Worm (Caenorhabditis elegans) whole organism, L4 larva: ENCODE data around the gene srz-94.
A peak's percentile ranks its signal among the peaks of the same experiment; 100 is the strongest.

ENCODE experiments used
- F44E2.7 ChIP-seq: fragments of 200-800 bp; sonication (Bioruptor generic); IDR thresholded peaks from 2 replicates; pipeline ENCODE4 v2.1.2; 2022; ENCODE audit warnings: missing genetic modification characterization, missing compliant biosample characterization
- T20F7.1 ChIP-seq: fragments of 200-800 bp; sonication (Bioruptor generic); optimal IDR thresholded peaks from 2 replicates; lab custom pipeline; 2018; ENCODE audit warnings: mild to moderate bottlenecking, missing genetic modification characterization, missing compliant biosample characterization
- Y75B8A.6 ChIP-seq: fragments of 200-800 bp; sonication (Bioruptor generic); IDR thresholded peaks from 2 replicates; pipeline ENCODE4 v1.3.6; 2022; ENCODE audit warnings: missing genetic modification reagents, missing genetic modification characterization, missing compliant biosample characterization
- ZK546.5 ChIP-seq, 2 experiments: sonication (generic microtip); optimal IDR thresholded peaks; 2 replicates each; lab custom pipeline; 2017; ENCODE audit warnings: missing biosample characterization in 2 of 2, missing genetic modification characterization in 2 of 2
- aly-2 ChIP-seq: sonication (generic microtip); optimal IDR thresholded peaks from 2 replicates; lab custom pipeline; 2018; ENCODE audit warnings: missing biosample characterization, missing genetic modification characterization
- arid-1 ChIP-seq: fragments of 200-800 bp; sonication (Bioruptor generic); conservative IDR thresholded peaks from 2 replicates; pipeline ENCODE4 v1.3.6; 2022; ENCODE audit warnings: missing genetic modification reagents, missing genetic modification characterization, missing compliant biosample characterization
- attf-4 ChIP-seq: sonication (generic microtip); optimal IDR thresholded peaks from 3 replicates; lab custom pipeline; 2017; ENCODE audit warnings: missing biosample characterization, missing genetic modification characterization
- ceh-20 ChIP-seq: fragments of 200-800 bp; sonication (Bioruptor generic); IDR thresholded peaks from 2 replicates; pipeline ENCODE4 v1.3.6; 2022; ENCODE audit warnings: missing genetic modification reagents, missing genetic modification characterization, missing compliant biosample characterization
- ceh-32 ChIP-seq: sonication (generic microtip); optimal IDR thresholded peaks from 2 replicates; lab custom pipeline; 2016; ENCODE audit warnings: mild to moderate bottlenecking, missing genetic modification characterization, missing compliant biosample characterization; ENCODE audit not compliant: poor library complexity
- ces-1 ChIP-seq: fragments of 150-350 bp; sonication (generic microtip); optimal IDR thresholded peaks from 4 replicates; lab custom pipeline; 2014; ENCODE audit warnings: missing biosample characterization, missing genetic modification reagents, missing genetic modification characterization
- daf-19 ChIP-seq: fragments of 200-800 bp; sonication (Bioruptor generic); conservative IDR thresholded peaks from 2 replicates; pipeline ENCODE4 v1.3.6; 2022; ENCODE audit warnings: missing genetic modification characterization, missing compliant biosample characterization
- daf-8 ChIP-seq: fragments of 200-800 bp; sonication (Bioruptor generic); IDR thresholded peaks from 2 replicates; pipeline ENCODE4 v1.3.6; 2022; ENCODE audit warnings: missing genetic modification characterization, missing compliant biosample characterization
- dmd-8 ChIP-seq: fragments of 200-800 bp; sonication (Bioruptor generic); IDR thresholded peaks from 2 replicates; pipeline ENCODE4 v1.3.6; 2022; ENCODE audit warnings: missing genetic modification characterization, missing compliant biosample characterization
- dpl-1 ChIP-seq: fragments of 150-350 bp; optimal IDR thresholded peaks from 2 replicates; lab custom pipeline; 2014; ENCODE audit warnings: missing biosample characterization, missing genetic modification reagents, missing genetic modification characterization
- dve-1 ChIP-seq: sonication (generic microtip); optimal IDR thresholded peaks from 2 replicates; lab custom pipeline; 2017; ENCODE audit warnings: antibody characterized with exemption, mild to moderate bottlenecking, missing genetic modification characterization, missing compliant biosample characterization; ENCODE audit not compliant: insufficient read depth
- gei-8 ChIP-seq: fragments of 200-800 bp; sonication (Bioruptor generic); optimal IDR thresholded peaks from 2 replicates; lab custom pipeline; 2018; ENCODE audit warnings: mild to moderate bottlenecking, missing genetic modification characterization, missing compliant biosample characterization
- hlh-30 ChIP-seq: sonication (generic microtip); optimal IDR thresholded peaks from 2 replicates; lab custom pipeline; 2017; ENCODE audit warnings: antibody characterized with exemption, mild to moderate bottlenecking, missing genetic modification characterization, missing compliant biosample characterization; ENCODE audit not compliant: insufficient read depth
- hmg-1.1 ChIP-seq: fragments of 200-800 bp; sonication (Bioruptor generic); IDR thresholded peaks from 2 replicates; pipeline ENCODE4 v1.3.6; 2022; ENCODE audit warnings: missing genetic modification reagents, missing genetic modification characterization, missing compliant biosample characterization
- lim-7 ChIP-seq: fragments of 200-800 bp; sonication (Bioruptor generic); IDR thresholded peaks from 2 replicates; pipeline ENCODE4 v1.3.6; 2022; ENCODE audit warnings: missing genetic modification characterization, missing compliant biosample characterization
- lin-13 ChIP-seq: fragments of 150-350 bp; optimal IDR thresholded peaks from 2 replicates; lab custom pipeline; 2014; ENCODE audit warnings: missing biosample characterization, missing genetic modification reagents, missing genetic modification characterization
- lin-15B ChIP-seq: fragments of 150-350 bp; sonication (generic microtip); optimal IDR thresholded peaks from 3 replicates; lab custom pipeline; 2014; ENCODE audit warnings: missing biosample characterization, missing genetic modification characterization
- lin-29 ChIP-seq: fragments of 200-800 bp; sonication (Bioruptor generic); IDR thresholded peaks from 2 replicates; pipeline ENCODE4 v1.3.6; 2022; ENCODE audit warnings: missing genetic modification reagents, missing genetic modification characterization, missing compliant biosample characterization
- lsy-2 ChIP-seq, 2 experiments: fragments of 150-350 bp in 1 of 2; sonication (generic microtip) in 1 of 2; optimal IDR thresholded peaks; 2 replicates each; lab custom pipeline; 2014 to 2017; ENCODE audit warnings: missing biosample characterization in 2 of 2, missing genetic modification characterization in 2 of 2
- mes-2 ChIP-seq: sonication (generic microtip); optimal IDR thresholded peaks from 2 replicates; lab custom pipeline; 2016; ENCODE audit warnings: missing genotype, mild to moderate bottlenecking, missing genetic modification characterization, missing compliant biosample characterization; ENCODE audit not compliant: poor library complexity, severe bottlenecking
- nhr-237 ChIP-seq: sonication (generic microtip); optimal IDR thresholded peaks from 2 replicates; lab custom pipeline; 2017; ENCODE audit warnings: missing biosample characterization, missing genetic modification characterization
- nhr-48 ChIP-seq: sonication (generic microtip); optimal IDR thresholded peaks from 2 replicates; lab custom pipeline; 2016; ENCODE audit warnings: mild to moderate bottlenecking, missing genetic modification characterization, missing compliant biosample characterization
- pqm-1 ChIP-seq: sonication (generic microtip); optimal IDR thresholded peaks from 2 replicates; lab custom pipeline; 2017; ENCODE audit warnings: missing biosample characterization, missing genetic modification characterization
- set-16 ChIP-seq: fragments of 200-800 bp; sonication (Bioruptor generic); IDR thresholded peaks from 2 replicates; pipeline ENCODE4 v1.3.6; 2022; ENCODE audit warnings: missing genetic modification reagents, missing genetic modification characterization, missing compliant biosample characterization
- unc-130 ChIP-seq: sonication (generic microtip); optimal IDR thresholded peaks from 2 replicates; lab custom pipeline; 2016; ENCODE audit warnings: missing genetic modification reagents, missing genetic modification characterization, missing compliant biosample characterization
- unc-62 ChIP-seq, 3 experiments: fragments of 150-350 bp in 1 of 3; sonication (generic microtip); optimal IDR thresholded peaks in 2 of 3; peaks in 1 of 3; 1 replicate in 1 of 3; 2 replicates in 2 of 3; lab custom pipeline; 2014 to 2017; ENCODE audit warnings: missing biosample characterization in 3 of 3, missing genetic modification characterization in 3 of 3, missing genetic modification reagents in 3 of 3, missing genotype in 1 of 3
- vab-7 ChIP-seq: fragments of 200-800 bp; sonication (Bioruptor generic); IDR thresholded peaks from 2 replicates; pipeline ENCODE4 v1.3.6; 2022; ENCODE audit warnings: missing genetic modification reagents, missing genetic modification characterization, missing compliant biosample characterization
- zag-1 ChIP-seq: fragments of 150-350 bp; optimal IDR thresholded peaks from 2 replicates; lab custom pipeline; 2014; ENCODE audit warnings: missing biosample characterization, missing genetic modification characterization
- zfp-2 ChIP-seq: sonication (generic microtip); optimal IDR thresholded peaks from 2 replicates; lab custom pipeline; 2016; ENCODE audit warnings: mild to moderate bottlenecking, missing genetic modification characterization, missing compliant biosample characterization
- zfp-3 ChIP-seq: fragments of 200-800 bp; sonication (Bioruptor generic); conservative IDR thresholded peaks from 2 replicates; pipeline ENCODE4 v1.3.6; 2022; ENCODE audit warnings: missing genetic modification reagents, missing genetic modification characterization, missing compliant biosample characterization
- zip-11 ChIP-seq: fragments of 200-800 bp; sonication (Bioruptor generic); IDR thresholded peaks from 2 replicates; pipeline ENCODE4 v1.3.6; 2022; ENCODE audit warnings: missing genetic modification characterization, missing compliant biosample characterization
- ztf-7 ChIP-seq: fragments of 150-350 bp; optimal IDR thresholded peaks from 2 replicates; lab custom pipeline; 2014; ENCODE audit warnings: missing biosample characterization, missing genetic modification characterization

Gene srz-94

ce11 chrV:17001167-17001566, 34.6 kb downstream of the srz-94 start, which contains the start of gene sri-9:
Gene sri-9, plus strand, starts transcription at chrV:17001467.
- TF ChIP-seq lim-7 (no peak), lin-29 (GFP tag; lab: Robert Waterston, UW) (no peak), lsy-2 (tag; optimal IDR thresholded peaks at IDR 0.05; lab: Kevin White, UChicago) (no peak), ceh-20 (GFP tag; lab: Robert Waterston, UW) (no peak), attf-4 (tag; lab: Kevin White, UChicago) (no peak), daf-19 (GFP tag; lab: Robert Waterston, UW) (no peak), gei-8 (GFP tag; lab: Kevin White, UChicago) (no peak), mes-2 (no peak), ztf-7 (no peak), hmg-1.1 (GFP tag; lab: Robert Waterston, UW) (no peak)
- TF ChIP-seq, all 104 proteins: peak for 0

- TF ChIP-seq unc-62 (GFP tag; optimal IDR thresholded peaks at IDR 0.05 in 1 of 2; lab: Kevin White, UChicago) (peak in 1 of 2 experiments; percentile 92), unc-62 (tag; optimal IDR thresholded peaks at IDR 0.05; lab: Kevin White, UChicago) (no peak), daf-8 (GFP tag; lab: Robert Waterston, UW) (no peak)
- TF ChIP-seq, all 104 proteins: peak for 1
Observed at ce11 chrV:17000635-17001034, 35.1 kb downstream of the srz-94 start.

ce11 chrV:17000204-17000603, 35.5 kb downstream of the srz-94 start, which contains the start of gene str-217:
Gene str-217, minus strand, starts transcription at chrV:17000304.
- TF ChIP-seq Y75B8A.6 (no peak), nhr-48 (no peak)

ce11 chrV:16992383-16992782, 43.4 kb downstream of the srz-94 start:
- TF ChIP-seq ceh-20 (GFP tag; lab: Robert Waterston, UW) (no peak), dpl-1 (GFP tag; lab: Kevin White, UChicago) (no peak), set-16 (GFP tag; lab: Robert Waterston, UW) (peak; percentile 64)
- TF ChIP-seq, all 104 proteins: peak for 1

- no peak for TF ChIP-seq lin-15B
- TF ChIP-seq ceh-32, result no peak
- no peak for TF ChIP-seq zfp-2 (tag; lab: Kevin White, UChicago)
- TF ChIP-seq pqm-1 (tag; lab: Kevin White, UChicago), result no peak
Observed at ce11 chrV:16991734-16992133, 44.0 kb downstream of the srz-94 start, which contains the start of gene srz-95. Gene srz-95, plus strand, starts transcription at chrV:16992034.

DNA sequence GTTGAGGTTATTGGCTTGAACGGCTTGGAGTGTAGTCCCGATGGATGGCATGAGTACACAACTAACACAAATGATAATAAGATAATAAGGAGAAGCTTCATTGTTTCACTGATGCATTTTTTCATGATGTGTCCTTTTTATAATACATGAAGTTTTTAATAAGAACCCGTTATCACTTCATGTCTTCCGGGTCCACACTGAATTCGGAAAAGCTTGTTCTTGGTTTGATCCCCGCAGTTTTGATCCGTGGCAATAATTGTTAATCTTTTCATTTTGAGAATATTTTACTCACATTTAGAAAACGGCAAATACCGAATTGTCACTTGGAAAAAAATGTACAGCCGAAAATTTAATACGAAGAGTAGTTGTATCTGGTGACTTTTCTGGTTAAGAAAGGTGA, 47.1 kb downstream of the srz-94 start, which contains the start of gene Y102A5C.27:
Gene Y102A5C.27 (minus strand): TSS at position 101 of the 400 bp plus-strand sequence.
- TF ChIP-seq T20F7.1 (GFP tag; lab: Kevin White, UChicago), result no peak
- TF ChIP-seq zip-11 (GFP tag; lab: Robert Waterston, UW), result no peak
- TF ChIP-seq hlh-30, result no peak
- no peak for TF ChIP-seq dve-1
- no peak for TF ChIP-seq nhr-237 (tag; lab: Kevin White, UChicago)
- no peak for TF ChIP-seq ZK546.5 (tag; optimal IDR thresholded peaks at IDR 0.05; lab: Kevin White, UChicago)
- TF ChIP-seq arid-1, result no peak
- no peak for TF ChIP-seq zag-1 (tag; lab: Kevin White, UChicago)
- TF ChIP-seq aly-2 (tag; lab: Kevin White, UChicago), result no peak
- no peak for TF ChIP-seq unc-130 (GFP tag; lab: Kevin White, UChicago)
- TF ChIP-seq ces-1 (GFP tag; lab: Kevin White, UChicago), result no peak
- no peak for TF ChIP-seq F44E2.7
- no peak for TF ChIP-seq zfp-3
- TF ChIP-seq vab-7 (GFP tag; lab: Robert Waterston, UW), result no peak
- no peak for TF ChIP-seq ceh-32
- TF ChIP-seq dmd-8 (GFP tag; lab: Robert Waterston, UW), result no peak
- no peak for TF ChIP-seq lin-13 (GFP tag; lab: Kevin White, UChicago)
